Worm (Caenorhabditis elegans): Measurements from ENCODE around the gene Y54G11A.7.

ce11 chrII:14318027-14318426 lies 20.9 kb downstream of the Y54G11A.7 start, which contains the start of gene Y54G11A.14:
- TF ChIP-seq elt-2 (tag; optimal IDR thresholded peaks at IDR 0.05) (no peak), ztf-11 (tag; optimal IDR thresholded peaks at IDR 0.05) (no peak), lsy-12 (tag; optimal IDR thresholded peaks at IDR 0.05) (no peak), ceh-16 (tag; optimal IDR thresholded peaks at IDR 0.05) (no peak), unc-62 (GFP tag; optimal IDR thresholded peaks at IDR 0.05) (no peak), snpc-4 (tag; optimal IDR thresholded peaks at IDR 0.05) (no peak), zag-1 (tag; optimal IDR thresholded peaks at IDR 0.05) (no peak), fos-1 (tag; optimal IDR thresholded peaks at IDR 0.05) (no peak), nhr-28 (tag; optimal IDR thresholded peaks at IDR 0.05) (no peak), unc-39 (tag; optimal IDR thresholded peaks at IDR 0.05) (no peak), nhr-23 (tag; optimal IDR thresholded peaks at IDR 0.05) (no peak)
